Fruit fly (Drosophila melanogaster) whole organism: ENCODE results near the gene CG6465.

Experiments used
- CG8478 ChIP-seq: fragments of >200 bp; optimal IDR thresholded peaks from 2 replicates; lab custom pipeline; 2018; ENCODE audit warnings: inconsistent platforms
- Dll ChIP-seq: fragments of >200 bp; optimal IDR thresholded peaks from 2 replicates; lab custom pipeline; 2017
- EcR ChIP-seq, 2 experiments: fragments of >200 bp; optimal IDR thresholded peaks; 2 replicates each; lab custom pipeline; 2017; ENCODE audit warnings: missing biosample characterization in 2 of 2, missing genetic modification characterization in 2 of 2, missing genetic modification reagents in 2 of 2
- pan ChIP-seq: fragments of >200 bp; optimal IDR thresholded peaks from 2 replicates; lab custom pipeline; 2017
- psq ChIP-seq: fragments of >200 bp; optimal IDR thresholded peaks from 2 replicates; lab custom pipeline; 2017
- usp ChIP-seq: fragments of >200 bp; optimal IDR thresholded peaks from 2 replicates; lab custom pipeline; 2017; ENCODE audit warnings: missing biosample characterization, missing genetic modification characterization, mixed read lengths

CG6465 gene

DNA sequence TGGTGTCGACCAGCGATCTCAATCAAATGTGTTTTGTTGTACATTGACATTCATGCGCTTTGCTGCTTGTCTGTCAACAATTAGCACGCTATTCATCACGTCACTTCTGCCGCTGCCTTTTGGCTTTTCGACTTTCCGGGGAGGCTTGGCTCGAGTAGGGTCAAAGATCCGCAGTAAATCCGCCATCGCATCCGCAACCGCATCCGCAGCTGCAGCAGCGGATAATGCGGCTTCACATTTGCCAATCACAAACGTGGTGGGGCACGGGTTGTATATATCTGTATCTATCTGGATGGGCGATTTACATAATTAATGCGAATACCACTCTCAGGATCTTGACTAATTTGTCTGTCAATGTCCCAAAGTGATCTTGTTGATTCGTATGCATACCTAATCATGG is 29.9 kb downstream of the CG6465 start:
- TF ChIP-seq EcR (GFP tag; optimal IDR thresholded peaks at IDR 0.05; lab: Kevin White, UChicago) (no peak), psq (lab: Kevin White, UChicago) (no peak), Dll (no peak), pan (lab: Kevin White, UChicago) (no peak), CG8478 (lab: Kevin White, UChicago) (no peak), usp (no peak)

DNA sequence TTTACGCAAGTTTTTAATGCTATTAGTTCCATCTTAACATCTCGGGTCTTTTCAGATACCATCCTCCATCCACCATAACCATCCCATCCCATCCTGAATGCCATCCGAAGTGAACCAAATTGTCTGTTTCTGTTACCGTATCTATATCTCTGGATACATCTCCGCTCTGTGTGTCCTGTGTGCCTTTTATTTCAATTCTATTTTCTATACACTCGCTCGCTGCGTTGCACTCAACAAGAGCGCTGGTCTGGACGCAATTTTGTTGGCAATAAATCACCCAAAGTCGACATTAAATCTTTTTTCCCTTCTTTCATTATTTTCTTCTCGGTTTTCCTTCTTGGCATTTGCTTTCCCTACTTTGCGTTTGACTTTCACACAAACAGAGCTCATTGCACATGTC is 31.5 kb downstream of the CG6465 start:
- TF ChIP-seq Dll (no peak), CG8478 (lab: Kevin White, UChicago) (no peak), pan (lab: Kevin White, UChicago) (no peak)

DNA sequence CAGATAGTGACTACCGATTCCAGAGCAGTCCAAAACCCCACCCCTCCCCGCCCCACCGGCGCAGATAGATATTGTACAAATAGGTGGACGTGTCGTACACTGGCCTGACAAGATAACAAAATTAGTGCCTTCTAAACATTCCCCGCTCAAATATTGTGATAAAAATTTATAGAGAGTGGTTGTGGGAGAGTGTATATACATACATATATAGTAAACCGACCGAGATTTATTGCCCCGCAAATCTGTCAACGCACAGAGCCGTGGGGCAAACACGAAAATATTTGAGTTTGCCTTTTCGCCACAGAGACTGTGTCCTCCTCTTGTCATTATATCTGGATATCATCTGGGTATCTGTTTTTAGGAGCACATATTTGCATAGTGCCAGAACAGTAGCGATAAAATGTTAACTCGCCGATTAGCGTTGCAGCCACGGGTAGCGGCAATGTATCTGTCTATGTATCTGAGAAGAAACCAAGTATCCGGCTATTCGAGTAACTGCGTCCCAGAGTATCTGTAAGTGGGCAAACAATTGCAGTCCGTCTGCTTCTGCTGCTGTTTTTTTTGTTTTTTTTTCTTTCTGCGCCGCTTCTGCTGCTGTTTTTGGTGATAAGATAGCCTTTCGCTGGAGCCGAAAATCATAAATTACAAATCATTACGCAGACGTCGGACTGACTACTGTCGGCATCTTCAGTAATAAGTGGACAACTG is 33.8 kb downstream of the CG6465 start:
- TF ChIP-seq CG8478 (lab: Kevin White, UChicago), result no peak
- no peak for TF ChIP-seq usp
- TF ChIP-seq Dll, result no peak
- no peak for TF ChIP-seq pan (lab: Kevin White, UChicago)
- no peak for TF ChIP-seq psq (lab: Kevin White, UChicago)
- no peak for TF ChIP-seq EcR (GFP tag; optimal IDR thresholded peaks at IDR 0.05; lab: Kevin White, UChicago)

DNA sequence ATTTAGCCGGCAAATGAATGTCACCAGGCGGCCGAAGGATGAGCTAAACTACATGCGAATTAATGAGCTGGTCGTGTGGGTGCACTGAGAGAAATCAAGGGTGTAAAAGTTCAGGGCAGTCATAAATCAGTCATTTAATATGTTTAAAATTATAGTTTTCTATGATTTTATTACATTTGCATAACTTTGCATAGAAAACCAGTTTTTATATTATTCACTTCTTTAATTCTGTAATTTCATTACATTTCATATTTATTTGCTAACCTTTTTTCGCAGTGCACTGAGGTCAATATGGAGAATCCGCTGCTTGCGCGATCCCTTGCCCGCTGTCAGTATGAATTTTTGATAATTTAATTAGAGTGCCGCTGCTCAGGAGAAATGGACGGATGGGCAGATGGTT is 35.8 kb downstream of the CG6465 start:
- no peak for TF ChIP-seq CG8478 (lab: Kevin White, UChicago)
- no peak for TF ChIP-seq EcR (GFP tag; optimal IDR thresholded peaks at IDR 0.05; lab: Kevin White, UChicago)
- no peak for TF ChIP-seq Dll
- no peak for TF ChIP-seq usp
- TF ChIP-seq psq (lab: Kevin White, UChicago), result no peak
- no peak for TF ChIP-seq pan (lab: Kevin White, UChicago)

DNA sequence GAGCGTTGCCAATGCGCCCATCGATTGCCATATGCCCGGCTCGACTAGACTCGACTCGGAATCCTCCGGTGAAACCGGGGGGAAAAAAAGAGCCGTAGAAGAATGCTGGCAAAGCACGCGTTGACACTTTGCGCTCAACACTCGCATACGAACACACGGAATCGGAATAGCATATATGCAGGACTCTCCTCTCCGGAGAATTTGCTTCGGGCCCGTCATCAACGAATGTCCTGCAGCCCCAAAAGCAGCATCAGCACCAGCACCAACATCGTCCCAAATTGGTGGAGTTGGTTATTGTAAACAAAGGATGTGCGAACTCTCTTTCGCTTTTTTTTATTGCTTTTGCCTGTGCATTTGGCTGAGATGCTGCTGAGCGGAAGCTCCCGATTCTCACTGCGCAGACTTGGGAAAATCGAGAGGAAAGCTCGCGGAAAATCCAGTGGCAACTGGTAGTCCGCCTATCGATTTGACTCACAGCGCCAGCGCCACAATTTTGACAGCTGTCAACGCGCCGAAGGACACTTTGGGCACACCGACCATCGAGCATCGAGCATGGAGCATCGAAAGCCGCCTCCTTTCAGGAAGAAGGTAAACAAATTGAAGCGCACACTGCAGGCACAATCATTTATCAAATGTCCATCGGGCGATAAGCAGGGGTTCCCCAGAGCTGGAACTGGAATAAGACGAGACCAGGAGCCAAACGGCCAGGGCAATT is 36.3 kb downstream of the CG6465 start:
- TF ChIP-seq CG8478 (lab: Kevin White, UChicago), result no peak
- no peak for TF ChIP-seq psq (lab: Kevin White, UChicago)
- no peak for TF ChIP-seq pan (lab: Kevin White, UChicago)
- TF ChIP-seq EcR (GFP tag; optimal IDR thresholded peaks at IDR 0.05; lab: Kevin White, UChicago), result no peak
- no peak for TF ChIP-seq usp

DNA sequence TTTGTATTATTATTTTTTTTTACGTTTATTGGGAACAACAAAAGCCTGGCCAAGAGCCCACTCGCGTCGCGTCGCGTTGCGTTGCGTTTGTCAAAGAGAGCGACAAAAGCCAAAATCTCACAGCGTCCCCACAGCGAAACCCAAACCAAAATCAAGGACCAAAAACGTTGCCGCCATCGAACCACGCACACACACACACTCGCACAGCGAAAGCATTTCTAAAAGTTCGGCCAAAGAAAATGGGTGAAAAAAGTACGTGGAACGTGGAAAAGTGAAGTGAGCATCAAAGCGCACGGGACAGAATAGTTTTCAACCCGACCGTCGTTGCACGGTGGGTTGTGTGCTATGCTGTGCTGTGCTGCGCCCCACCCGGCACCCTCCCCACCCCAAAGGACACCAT is 37.6 kb downstream of the CG6465 start, which contains the start of gene hth:
hth (minus strand) TSS at position 101 of the 400 bp plus-strand sequence.
- TF ChIP-seq CG8478 (lab: Kevin White, UChicago) (no peak), Dll (no peak), pan (lab: Kevin White, UChicago) (no peak), psq (lab: Kevin White, UChicago) (no peak), EcR (GFP tag; optimal IDR thresholded peaks at IDR 0.05; lab: Kevin White, UChicago) (no peak), usp (no peak)

DNA sequence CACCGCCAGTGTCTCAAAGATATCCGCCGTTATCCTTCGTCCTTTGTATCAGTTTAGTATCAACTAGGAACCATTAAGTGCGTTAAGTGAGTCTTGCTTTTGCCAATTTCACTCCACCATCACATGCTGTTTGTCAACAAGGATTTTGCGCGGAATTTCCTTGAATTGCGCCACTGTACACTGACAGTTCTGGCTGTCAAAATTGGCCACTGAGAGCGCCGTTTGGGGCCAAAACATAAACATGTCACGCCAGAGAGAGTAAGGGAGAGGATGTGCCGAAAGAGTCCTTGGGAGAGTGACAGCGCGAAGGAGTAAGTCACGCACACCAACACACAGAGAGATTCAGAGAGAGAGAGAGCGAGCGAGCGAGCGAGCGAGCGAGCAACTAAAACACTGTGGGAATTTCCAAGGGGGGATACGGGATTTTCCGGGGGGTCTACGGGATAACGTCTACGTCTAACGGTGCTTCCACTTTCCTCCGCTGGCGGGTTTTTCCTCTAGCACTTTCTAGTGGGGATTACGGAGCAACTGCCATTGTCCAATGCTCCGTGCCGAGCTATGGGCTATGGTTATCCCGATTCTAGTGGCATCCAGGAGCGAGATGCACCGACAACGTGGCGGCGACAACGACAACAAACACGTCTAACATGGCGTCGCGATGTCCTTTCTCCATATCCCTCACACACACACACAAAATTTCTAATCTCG is 38.3 kb downstream of the CG6465 start:
- TF ChIP-seq psq (lab: Kevin White, UChicago), result no peak
- no peak for TF ChIP-seq CG8478 (lab: Kevin White, UChicago)
- TF ChIP-seq Dll, result no peak
- no peak for TF ChIP-seq pan (lab: Kevin White, UChicago)
- TF ChIP-seq EcR (GFP tag; optimal IDR thresholded peaks at IDR 0.05; lab: Kevin White, UChicago), result no peak
- TF ChIP-seq usp, result no peak

DNA sequence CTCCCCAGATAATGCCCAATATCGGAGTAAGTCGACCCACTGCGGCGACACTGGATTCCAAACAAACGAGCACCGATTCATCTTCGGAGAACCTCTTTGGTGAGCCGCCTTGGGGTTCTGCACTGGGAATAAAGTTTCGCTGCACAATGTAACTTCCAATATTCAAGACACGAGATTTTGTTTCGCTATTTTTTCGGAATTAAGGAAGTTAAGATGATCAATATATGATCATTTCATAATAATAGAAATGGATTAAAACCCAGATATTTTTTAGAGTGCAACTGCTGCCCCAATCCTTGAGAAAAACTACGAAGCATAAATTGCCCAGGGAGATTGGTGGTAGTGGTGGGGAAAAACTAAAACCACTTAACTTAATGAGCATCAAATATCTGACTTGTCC is 41.0 kb downstream of the CG6465 start:
- TF ChIP-seq psq (lab: Kevin White, UChicago), result no peak
- TF ChIP-seq pan (lab: Kevin White, UChicago), result no peak
- no peak for TF ChIP-seq usp
- no peak for TF ChIP-seq CG8478 (lab: Kevin White, UChicago)
- TF ChIP-seq EcR (GFP tag; optimal IDR thresholded peaks at IDR 0.05; lab: Kevin White, UChicago), result no peak
- no peak for TF ChIP-seq Dll

DNA sequence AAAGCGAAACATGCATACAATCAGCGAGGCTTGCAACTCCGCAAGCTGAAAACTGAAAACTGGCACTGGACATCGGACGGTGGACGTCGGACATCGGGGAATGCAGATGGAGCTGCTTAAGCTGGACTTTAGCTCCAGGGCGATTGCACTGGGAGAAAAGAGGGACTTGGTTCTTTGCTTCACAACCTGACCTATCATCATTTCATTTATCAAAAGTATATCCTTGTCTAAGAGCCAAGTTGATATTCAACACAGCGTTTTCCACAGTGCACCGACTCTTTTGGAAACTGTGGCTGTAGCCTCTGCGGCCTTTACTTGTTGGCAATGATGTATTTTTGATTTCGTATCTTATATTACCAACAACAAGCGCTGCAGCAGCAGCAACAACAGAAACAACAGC is 43.2 kb downstream of the CG6465 start:
- TF ChIP-seq pan (lab: Kevin White, UChicago), result no peak
- no peak for TF ChIP-seq CG8478 (lab: Kevin White, UChicago)
- no peak for TF ChIP-seq usp
- no peak for TF ChIP-seq psq (lab: Kevin White, UChicago)
- TF ChIP-seq EcR (GFP tag; optimal IDR thresholded peaks at IDR 0.05; lab: Kevin White, UChicago), result no peak
- TF ChIP-seq Dll, result no peak

DNA sequence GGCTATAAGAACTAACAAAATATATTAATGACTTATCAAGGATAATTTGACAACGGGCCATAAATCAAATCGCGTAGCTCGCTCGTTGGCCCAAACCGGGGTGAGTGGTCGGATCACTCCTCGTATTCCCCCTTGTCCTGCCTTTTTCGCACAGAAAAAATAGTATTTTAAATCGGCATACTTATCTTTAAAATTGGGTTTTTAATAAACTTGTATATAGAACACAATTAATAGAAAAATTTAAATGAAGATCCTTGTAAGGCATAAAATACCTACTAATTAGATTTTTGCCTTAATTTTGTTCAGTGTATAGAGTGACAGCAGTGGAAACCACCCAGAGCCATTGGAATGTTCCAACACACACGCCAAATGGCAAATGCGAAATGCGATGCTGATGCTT is 45.2 kb downstream of the CG6465 start:
- no peak for TF ChIP-seq EcR (GFP tag; optimal IDR thresholded peaks at IDR 0.05; lab: Kevin White, UChicago)

DNA sequence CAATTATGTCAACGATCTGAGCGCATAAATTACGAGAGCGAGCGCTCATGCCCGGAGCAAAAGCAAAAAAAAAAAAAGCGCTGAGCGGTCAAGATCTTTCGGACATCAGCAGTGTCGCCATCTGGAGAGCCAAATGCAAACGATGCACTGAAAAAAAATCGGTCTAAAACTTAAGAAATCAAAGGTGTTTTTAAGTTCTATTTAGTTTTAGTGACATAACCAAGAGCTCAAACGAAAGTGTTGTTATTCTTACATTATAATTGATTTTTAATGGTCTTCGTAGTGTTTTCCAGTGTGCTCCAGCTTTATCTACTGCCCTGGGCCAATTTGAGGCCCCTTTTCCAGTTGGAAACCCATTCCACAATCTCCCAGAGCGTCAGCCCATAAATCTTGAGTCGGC is 47.1 kb downstream of the CG6465 start:
- no peak for TF ChIP-seq usp
- TF ChIP-seq psq (lab: Kevin White, UChicago), result no peak
- TF ChIP-seq pan (lab: Kevin White, UChicago), result no peak
- TF ChIP-seq Dll, result no peak
- no peak for TF ChIP-seq CG8478 (lab: Kevin White, UChicago)
- TF ChIP-seq EcR (GFP tag; optimal IDR thresholded peaks at IDR 0.05; lab: Kevin White, UChicago), result no peak

DNA sequence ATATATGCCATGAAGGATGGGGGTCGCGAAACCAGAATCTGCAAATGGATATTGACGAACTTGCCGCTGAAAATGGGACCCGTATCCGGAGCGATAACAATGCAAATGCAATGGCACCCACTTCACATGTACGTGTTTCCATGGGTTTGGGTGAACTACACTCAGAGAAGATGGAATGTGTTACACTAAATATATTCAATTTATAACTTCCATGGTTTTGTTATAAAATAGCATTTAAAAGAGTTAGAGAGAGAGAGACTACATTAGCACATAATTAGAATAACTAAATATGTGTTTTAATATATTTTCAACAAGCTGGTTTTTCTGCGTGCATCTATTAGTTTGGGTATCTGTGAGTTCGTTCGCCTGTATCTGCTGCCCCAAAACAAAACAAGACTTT is 48.8 kb downstream of the CG6465 start:
- TF ChIP-seq usp (no peak), CG8478 (lab: Kevin White, UChicago) (no peak), Dll (no peak), EcR (GFP tag; optimal IDR thresholded peaks at IDR 0.05; lab: Kevin White, UChicago) (no peak)
